Worm (Caenorhabditis elegans): Measurements from ENCODE around the gene W03C9.1.

ce11 chrII:11988724-11989123 lies 26.8 kb upstream of the W03C9.1 start, which contains the start of gene Y17G7B.3:
- TF ChIP-seq egl-27 (tag; optimal IDR thresholded peaks at IDR 0.05) (no peak), unc-39 (tag; optimal IDR thresholded peaks at IDR 0.05) (no peak), elt-3 (tag; optimal IDR thresholded peaks at IDR 0.05) (no peak), elt-2 (tag; optimal IDR thresholded peaks at IDR 0.05) (no peak), tbx-2 (tag; optimal IDR thresholded peaks at IDR 0.05) (no peak)

All from whole organism, L3 larva.